Worm (Caenorhabditis elegans): ENCODE results near the gene irld-52.
"Not testable (repeated sequence)": the region's sequence is repeated elsewhere in the genome, so short reads cannot be mapped to it uniquely, and the experiment has no call there.

ce11 chrV:15754731-15755130, 24.7 kb upstream of the irld-52 start, which contains the start of gene str-8:
- TF ChIP-seq F49E8.2 (tag; optimal IDR thresholded peaks at IDR 0.05; ENCODE audit: borderline replicate concordance); Y48G9A.11 (GFP tag; IDR thresholded peaks at IDR 0.05): not testable (repeated sequence)
